Fruit fly (Drosophila melanogaster) whole organism, wandering third instar larva: ENCODE results near the gene CG10801.

ENCODE experiments used
- Abd-B ChIP-seq: fragments of >200 bp; optimal IDR thresholded peaks from 2 replicates; lab custom pipeline; 2017; ENCODE audit warnings: missing biosample characterization, missing genetic modification characterization
- CG32264 ChIP-seq: fragments of 200-800 bp; sonication (Bioruptor generic); optimal IDR thresholded peaks from 2 replicates; lab custom pipeline; 2016; ENCODE audit warnings: missing biosample characterization, missing genetic modification characterization
- CG9705 ChIP-seq: fragments of 200-800 bp; sonication (Bioruptor generic); optimal IDR thresholded peaks from 2 replicates; lab custom pipeline; 2018; ENCODE audit warnings: missing biosample characterization, mild to moderate bottlenecking, missing genetic modification characterization
- CrebA ChIP-seq: fragments of 200-800 bp; sonication (Bioruptor generic); optimal IDR thresholded peaks from 2 replicates; lab custom pipeline; 2016; ENCODE audit warnings: missing biosample characterization, mild to moderate bottlenecking, missing genetic modification characterization, borderline replicate concordance
- Dfd ChIP-seq: fragments of >200 bp; optimal IDR thresholded peaks from 2 replicates; lab custom pipeline; 2017; ENCODE audit warnings: missing biosample characterization, missing genetic modification characterization
- Dif ChIP-seq: fragments of 200-275, 200-300 bp; sonication (Bioruptor generic); optimal IDR thresholded peaks from 2 replicates; lab custom pipeline; 2018; ENCODE audit warnings: missing biosample characterization, missing genetic modification characterization; ENCODE audit not compliant: partially characterized antibody
- GATAd ChIP-seq: sonication (Bioruptor generic); optimal IDR thresholded peaks from 2 replicates; lab custom pipeline; 2016; ENCODE audit warnings: missing biosample characterization, missing genetic modification characterization
- HLH106 ChIP-seq: fragments of 200-800 bp; optimal IDR thresholded peaks from 3 replicates; lab custom pipeline; 2019; ENCODE audit warnings: missing biosample characterization, mild to moderate bottlenecking, missing genetic modification characterization, moderate library complexity
- Hnf4 ChIP-seq: fragments of 200-800 bp; sonication (Bioruptor generic); optimal IDR thresholded peaks from 2 replicates; lab custom pipeline; 2016; ENCODE audit warnings: missing biosample characterization, mild to moderate bottlenecking, missing genetic modification characterization
- Hr78 ChIP-seq: fragments of >200 bp; optimal IDR thresholded peaks from 2 replicates; lab custom pipeline; 2017; ENCODE audit warnings: missing biosample characterization, missing genetic modification characterization
- Hr83 ChIP-seq: fragments of 200-300 bp; sonication (Bioruptor generic); optimal IDR thresholded peaks from 2 replicates; lab custom pipeline; 2016; ENCODE audit warnings: missing biosample characterization, mild to moderate bottlenecking, missing genetic modification characterization, moderate library complexity; ENCODE audit not compliant: poor library complexity, severe bottlenecking
- Jra ChIP-seq: sonication (Bioruptor generic); optimal IDR thresholded peaks from 2 replicates; lab custom pipeline; 2016; ENCODE audit warnings: missing biosample characterization, missing genetic modification characterization
- Mio ChIP-seq: sonication (Bioruptor generic); optimal IDR thresholded peaks from 2 replicates; lab custom pipeline; 2016; ENCODE audit warnings: missing biosample characterization, missing genetic modification characterization
- Myc ChIP-seq: fragments of >200 bp; optimal IDR thresholded peaks from 2 replicates; lab custom pipeline; 2017
- N ChIP-seq: fragments of >200 bp; optimal IDR thresholded peaks from 2 replicates; lab custom pipeline; 2018; ENCODE audit warnings: missing biosample characterization, missing external identifiers, missing genetic modification characterization
- OdsH ChIP-seq: fragments of 200-800 bp; sonication (Bioruptor generic); optimal IDR thresholded peaks from 2 replicates; lab custom pipeline; 2016; ENCODE audit warnings: missing biosample characterization, mild to moderate bottlenecking, missing genetic modification characterization
- Rel ChIP-seq, 2 experiments: fragments of 200-800 bp; sonication (Bioruptor generic) in 1 of 2; optimal IDR thresholded peaks; 2 replicates in 1 of 2; 3 replicates in 1 of 2; lab custom pipeline; 2016 to 2019; ENCODE audit warnings: mild to moderate bottlenecking in 2 of 2, missing biosample characterization in 2 of 2, missing genetic modification characterization in 2 of 2, moderate library complexity in 1 of 2
- Sp1 ChIP-seq: fragments of 200-800 bp; sonication (Bioruptor generic); optimal IDR thresholded peaks from 3 replicates; lab custom pipeline; 2019; ENCODE audit warnings: missing biosample characterization, mild to moderate bottlenecking, missing genetic modification characterization, moderate library complexity
- Vsx2 ChIP-seq: fragments of 200-300, 225-300 bp; sonication (Bioruptor generic); optimal IDR thresholded peaks from 2 replicates; lab custom pipeline; 2018; ENCODE audit warnings: missing biosample characterization, missing genetic modification characterization; ENCODE audit not compliant: partially characterized antibody
- br ChIP-seq: fragments of 200-800 bp; sonication (Bioruptor generic); optimal IDR thresholded peaks from 2 replicates; lab custom pipeline; 2016; ENCODE audit warnings: missing biosample characterization, missing genetic modification characterization
- brk ChIP-seq: fragments of 200-800 bp; sonication (Bioruptor generic); optimal IDR thresholded peaks from 2 replicates; lab custom pipeline; 2016; ENCODE audit warnings: missing biosample characterization, mild to moderate bottlenecking, missing genetic modification characterization
- dl ChIP-seq, 2 experiments: fragments of 175-275, 200-275 bp in 1 of 2; fragments of 200-275 bp in 1 of 2; sonication (Bioruptor generic); optimal IDR thresholded peaks; lab custom pipeline; 2018; ENCODE audit warnings: mild to moderate bottlenecking in 2 of 2, missing biosample characterization in 2 of 2, missing genetic modification characterization in 2 of 2, moderate library complexity in 2 of 2; ENCODE audit not compliant: partially characterized antibody in 2 of 2, insufficient read depth in 1 of 2
- dmrt93B ChIP-seq: fragments of 200-800 bp; sonication (Bioruptor generic); optimal IDR thresholded peaks from 2 replicates; lab custom pipeline; 2018; ENCODE audit warnings: missing biosample characterization, mild to moderate bottlenecking, missing genetic modification characterization
- dsf ChIP-seq: sonication (Bioruptor generic); optimal IDR thresholded peaks from 2 replicates; lab custom pipeline; 2016; ENCODE audit warnings: missing biosample characterization, missing genetic modification characterization, borderline replicate concordance
- ey ChIP-seq: fragments of 200-800 bp; sonication (Bioruptor generic); optimal IDR thresholded peaks from 2 replicates; lab custom pipeline; 2016; ENCODE audit warnings: missing biosample characterization, missing genetic modification characterization
- foxo ChIP-seq, 2 experiments: fragments of 200-800 bp; sonication (Bioruptor generic); optimal IDR thresholded peaks; 2 replicates in 1 of 2; 3 replicates in 1 of 2; lab custom pipeline; 2016 to 2017; ENCODE audit warnings: missing biosample characterization in 2 of 2, missing genetic modification characterization in 2 of 2
- fru ChIP-seq: fragments of 200-800 bp; sonication (Bioruptor generic); optimal IDR thresholded peaks from 3 replicates; lab custom pipeline; 2016; ENCODE audit warnings: missing biosample characterization, mild to moderate bottlenecking, missing genetic modification characterization
- h ChIP-seq: fragments of 200-800 bp; sonication (Bioruptor generic); optimal IDR thresholded peaks from 3 replicates; lab custom pipeline; 2016; ENCODE audit warnings: missing biosample characterization, mild to moderate bottlenecking, missing genetic modification characterization
- jim ChIP-seq: fragments of 175-275, 200-325 bp; sonication (Bioruptor generic); optimal IDR thresholded peaks from 2 replicates; lab custom pipeline; 2016; ENCODE audit warnings: missing biosample characterization, mild to moderate bottlenecking, missing genetic modification characterization
- lola ChIP-seq: fragments of >200 bp; optimal IDR thresholded peaks from 2 replicates; lab custom pipeline; 2017; ENCODE audit warnings: missing biosample characterization, missing genetic modification characterization
- pan ChIP-seq: fragments of >200 bp; optimal IDR thresholded peaks from 2 replicates; lab custom pipeline; 2017
- psq ChIP-seq: fragments of 200-800 bp; sonication (Bioruptor generic); optimal IDR thresholded peaks from 3 replicates; lab custom pipeline; 2017; ENCODE audit warnings: missing biosample characterization, mild to moderate bottlenecking, missing genetic modification characterization, moderate library complexity
- rgr ChIP-seq: fragments of 200-800 bp; sonication (Bioruptor generic); optimal IDR thresholded peaks from 3 replicates; lab custom pipeline; 2016; ENCODE audit warnings: missing biosample characterization, mild to moderate bottlenecking, missing genetic modification characterization
- sage ChIP-seq: fragments of 200-800 bp; sonication (Bioruptor generic); optimal IDR thresholded peaks from 2 replicates; lab custom pipeline; 2016; ENCODE audit warnings: missing biosample characterization, mild to moderate bottlenecking, missing genetic modification characterization
- sv ChIP-seq: fragments of 200-800 bp; sonication (Bioruptor generic); optimal IDR thresholded peaks from 3 replicates; lab custom pipeline; 2016; ENCODE audit warnings: missing biosample characterization, missing genetic modification characterization
- tai ChIP-seq: sonication (Bioruptor generic); optimal IDR thresholded peaks from 2 replicates; lab custom pipeline; 2016; ENCODE audit warnings: missing biosample characterization, missing genetic modification characterization
- usp ChIP-seq: fragments of >200 bp; optimal IDR thresholded peaks from 2 replicates; lab custom pipeline; 2017; ENCODE audit warnings: missing biosample characterization, missing genetic modification characterization
- woc ChIP-seq: sonication (Bioruptor generic); optimal IDR thresholded peaks from 2 replicates; lab custom pipeline; 2016; ENCODE audit warnings: missing biosample characterization, mild to moderate bottlenecking, missing genetic modification characterization

The CG10801 gene

dm6 chrX:3476009-3476408 lies 15.6 kb downstream of the CG10801 start:
- TF ChIP-seq OdsH (GFP tag; lab: Kevin White, UChicago) (peak; percentile 27), woc (GFP tag; lab: Kevin White, UChicago) (peak; percentile 31), foxo (GFP tag; optimal IDR thresholded peaks at IDR 0.05; lab: Kevin White, UChicago) (peak in 1 of 2 experiments; percentile 69), dmrt93B (GFP tag; lab: Kevin White, UChicago) (peak; percentile 22), sv (GFP tag; lab: Kevin White, UChicago) (no peak), Dif (GFP tag; lab: Kevin White, UChicago) (no peak), psq (GFP tag; lab: Kevin White, UChicago) (peak; percentile 25), Hnf4 (GFP tag; lab: Kevin White, UChicago) (peak; percentile 56), Jra (no peak), rgr (GFP tag; lab: Kevin White, UChicago) (peak; percentile 55), h (GFP tag; lab: Kevin White, UChicago) (peak; percentile 69), usp (GFP tag; lab: Kevin White, UChicago) (no peak), Hr83 (GFP tag; lab: Kevin White, UChicago) (no peak), ey (GFP tag; lab: Kevin White, UChicago) (peak; percentile 49), Sp1 (peak; percentile 63), Vsx2 (no peak), HLH106 (peak; percentile 49), br (GFP tag; lab: Kevin White, UChicago) (peak; percentile 31), sage (GFP tag; lab: Kevin White, UChicago) (peak; percentile 23), pan (lab: Kevin White, UChicago) (no peak), tai (GFP tag; lab: Kevin White, UChicago) (no peak), fru (GFP tag; lab: Kevin White, UChicago) (peak; percentile 57)
- TF ChIP-seq, all 38 proteins: peak for 14

DNA sequence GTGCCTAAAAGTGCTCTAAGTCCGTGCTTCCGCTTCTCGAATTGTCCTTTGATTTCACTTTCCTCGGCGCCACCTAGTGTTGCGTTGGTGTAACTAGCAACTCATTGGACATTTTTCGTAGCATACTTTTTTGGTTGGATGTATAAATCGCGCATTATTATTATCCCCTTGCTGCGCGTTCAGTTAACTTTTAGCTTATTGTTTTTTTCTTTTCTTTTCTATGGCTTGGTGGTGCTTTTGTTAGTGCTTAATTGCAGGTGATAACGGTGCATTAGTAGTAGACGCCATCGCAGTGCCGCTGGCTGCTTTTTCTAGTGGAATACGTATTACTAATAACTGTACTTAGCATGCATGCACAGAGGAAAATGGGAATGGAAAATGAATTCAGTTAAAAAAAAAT lies 20.6 kb downstream of the CG10801 start:
- TF ChIP-seq dl (GFP tag; optimal IDR thresholded peaks at IDR 0.05; lab: Kevin White, UChicago; ENCODE audit: insufficient read depth in 1 of 2, partially characterized antibody in 2 of 2) (no peak), Myc (lab: Kevin White, UChicago) (peak; percentile 60)

DNA sequence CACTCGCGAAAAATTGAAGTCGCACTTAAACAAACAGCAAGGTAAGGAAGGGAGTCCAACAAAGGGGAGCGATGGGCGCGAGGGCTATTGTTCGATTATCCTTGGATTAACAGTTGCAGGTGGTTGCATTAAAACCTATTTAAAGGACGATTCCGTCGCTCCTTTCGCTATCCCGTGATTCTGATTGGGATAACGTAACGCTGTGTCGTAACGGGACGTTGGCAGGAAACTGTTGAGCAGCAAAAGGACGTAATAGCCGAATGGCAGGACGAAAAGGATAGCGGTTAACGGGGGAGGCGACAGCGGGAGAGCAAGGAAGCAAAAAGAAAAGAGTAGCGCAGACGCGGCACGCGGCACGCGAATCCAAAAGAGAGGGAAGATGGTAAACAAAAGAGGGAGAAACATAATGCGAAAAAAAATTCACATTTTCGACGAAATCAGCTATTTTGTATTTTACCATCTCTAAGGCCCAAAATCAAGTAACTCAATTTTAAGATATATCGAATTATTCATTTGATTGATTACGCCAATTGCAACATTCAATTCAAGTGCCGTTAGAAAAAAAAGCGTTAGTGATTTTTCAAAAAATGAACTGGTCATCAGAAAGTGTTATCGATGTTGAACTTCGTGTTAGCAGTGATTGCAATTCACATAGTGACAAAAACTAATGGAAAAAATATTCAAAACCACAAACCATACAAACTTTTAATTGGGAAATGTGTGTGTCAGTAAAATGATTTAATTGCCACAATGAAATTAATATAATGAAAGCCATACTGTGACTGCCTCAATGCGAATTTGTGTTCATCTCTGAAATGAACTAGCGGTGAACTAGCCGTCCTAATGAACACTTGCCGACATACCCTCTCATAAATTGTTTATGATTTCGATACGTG lies 22.0 kb downstream of the CG10801 start, which contains the start of the genes CG10804 and CG10802:
TSS of gene CG10804 (minus strand) at position 204 of the 896 bp plus-strand sequence.
TSS of gene CG10802 (plus strand) at position 847 of the 896 bp plus-strand sequence.
- TF ChIP-seq Hnf4 (GFP tag; lab: Kevin White, UChicago) (peak; percentile 89), rgr (GFP tag; lab: Kevin White, UChicago) (peak; percentile 83), ey (GFP tag; lab: Kevin White, UChicago) (peak; percentile 81), usp (GFP tag; lab: Kevin White, UChicago) (no peak), sage (GFP tag; lab: Kevin White, UChicago) (no peak), Jra (peak; percentile 82), fru (GFP tag; lab: Kevin White, UChicago) (peak; percentile 71), Abd-B (GFP tag; lab: Kevin White, UChicago) (no peak), Mio (no peak), h (GFP tag; lab: Kevin White, UChicago) (peak; percentile 84), foxo (GFP tag; optimal IDR thresholded peaks at IDR 0.05; lab: Kevin White, UChicago) (peak in 1 of 2 experiments; percentile 85), CG32264 (no peak), lola (GFP tag; lab: Kevin White, UChicago) (no peak), jim (GFP tag; lab: Kevin White, UChicago) (no peak), CrebA (GFP tag; lab: Kevin White, UChicago) (no peak), Hr83 (GFP tag; lab: Kevin White, UChicago) (peak; percentile 48), Rel (GFP tag; optimal IDR thresholded peaks at IDR 0.05; lab: Kevin White, UChicago) (no peak), Rel (tag; optimal IDR thresholded peaks at IDR 0.05; lab: Kevin White, UChicago) (no peak), br (GFP tag; lab: Kevin White, UChicago) (no peak), brk (GFP tag; lab: Kevin White, UChicago) (peak; percentile 41), Hr78 (GFP tag; lab: Kevin White, UChicago) (no peak), N (no peak), Dfd (GFP tag; lab: Kevin White, UChicago) (no peak), dl (GFP tag; optimal IDR thresholded peaks at IDR 0.05; lab: Kevin White, UChicago; ENCODE audit: insufficient read depth in 1 of 2, partially characterized antibody in 2 of 2) (no peak), dsf (GFP tag; lab: Kevin White, UChicago) (peak; percentile 71), pan (lab: Kevin White, UChicago) (no peak), OdsH (GFP tag; lab: Kevin White, UChicago) (peak; percentile 59), tai (GFP tag; lab: Kevin White, UChicago) (peak; percentile 93), psq (GFP tag; lab: Kevin White, UChicago) (peak; percentile 59), Myc (lab: Kevin White, UChicago) (peak; percentile 43), sv (GFP tag; lab: Kevin White, UChicago) (peak; percentile 78), GATAd (GFP tag; lab: Kevin White, UChicago) (peak; percentile 44), Sp1 (peak; percentile 54), dmrt93B (GFP tag; lab: Kevin White, UChicago) (no peak), Dif (GFP tag; lab: Kevin White, UChicago) (no peak), HLH106 (peak; percentile 79), Vsx2 (no peak), CG9705 (peak; percentile 27), woc (GFP tag; lab: Kevin White, UChicago) (peak; percentile 83)
